Fruit fly (Drosophila melanogaster) whole organism, wandering third instar larva: Measurements from ENCODE around the gene Sulf1.

Experiments used
- CrebA ChIP-seq: fragments of 200-800 bp; sonication (Bioruptor generic); optimal IDR thresholded peaks from 2 replicates; lab custom pipeline; 2016; ENCODE audit warnings: missing biosample characterization, mild to moderate bottlenecking, missing genetic modification characterization, borderline replicate concordance
- Mio ChIP-seq: sonication (Bioruptor generic); optimal IDR thresholded peaks from 2 replicates; lab custom pipeline; 2016; ENCODE audit warnings: missing biosample characterization, missing genetic modification characterization
- Myc ChIP-seq: fragments of >200 bp; optimal IDR thresholded peaks from 2 replicates; lab custom pipeline; 2017
- Rel ChIP-seq, 2 experiments: fragments of 200-800 bp; sonication (Bioruptor generic) in 1 of 2; optimal IDR thresholded peaks; 2 replicates in 1 of 2; 3 replicates in 1 of 2; lab custom pipeline; 2016 to 2019; ENCODE audit warnings: mild to moderate bottlenecking in 2 of 2, missing biosample characterization in 2 of 2, missing genetic modification characterization in 2 of 2, moderate library complexity in 1 of 2
- foxo ChIP-seq, 2 experiments: fragments of 200-800 bp; sonication (Bioruptor generic); optimal IDR thresholded peaks; 2 replicates in 1 of 2; 3 replicates in 1 of 2; lab custom pipeline; 2016 to 2017; ENCODE audit warnings: missing biosample characterization in 2 of 2, missing genetic modification characterization in 2 of 2
- fru ChIP-seq: fragments of 200-800 bp; sonication (Bioruptor generic); optimal IDR thresholded peaks from 3 replicates; lab custom pipeline; 2016; ENCODE audit warnings: missing biosample characterization, mild to moderate bottlenecking, missing genetic modification characterization
- h ChIP-seq: fragments of 200-800 bp; sonication (Bioruptor generic); optimal IDR thresholded peaks from 3 replicates; lab custom pipeline; 2016; ENCODE audit warnings: missing biosample characterization, mild to moderate bottlenecking, missing genetic modification characterization
- lola ChIP-seq: fragments of >200 bp; optimal IDR thresholded peaks from 2 replicates; lab custom pipeline; 2017; ENCODE audit warnings: missing biosample characterization, missing genetic modification characterization
- pan ChIP-seq: fragments of >200 bp; optimal IDR thresholded peaks from 2 replicates; lab custom pipeline; 2017
- psq ChIP-seq: fragments of 200-800 bp; sonication (Bioruptor generic); optimal IDR thresholded peaks from 3 replicates; lab custom pipeline; 2017; ENCODE audit warnings: missing biosample characterization, mild to moderate bottlenecking, missing genetic modification characterization, moderate library complexity
- rgr ChIP-seq: fragments of 200-800 bp; sonication (Bioruptor generic); optimal IDR thresholded peaks from 3 replicates; lab custom pipeline; 2016; ENCODE audit warnings: missing biosample characterization, mild to moderate bottlenecking, missing genetic modification characterization

- no peak for TF ChIP-seq foxo (GFP tag; optimal IDR thresholded peaks at IDR 0.05; lab: Kevin White, UChicago)
- TF ChIP-seq CrebA (GFP tag; lab: Kevin White, UChicago), result no peak
- TF ChIP-seq lola (GFP tag; lab: Kevin White, UChicago), result no peak
- no peak for TF ChIP-seq rgr (GFP tag; lab: Kevin White, UChicago)
- no peak for TF ChIP-seq pan
- TF ChIP-seq fru (GFP tag; lab: Kevin White, UChicago), result no peak
- no peak for TF ChIP-seq psq (GFP tag; lab: Kevin White, UChicago)
- TF ChIP-seq Myc (lab: Kevin White, UChicago), result no peak
- TF ChIP-seq Mio (GFP tag; lab: Kevin White, UChicago), result no peak
- no peak for TF ChIP-seq Rel (GFP tag; optimal IDR thresholded peaks at IDR 0.05; lab: Kevin White, UChicago)
- TF ChIP-seq Rel (tag; optimal IDR thresholded peaks at IDR 0.05; lab: Kevin White, UChicago), result no peak
- TF ChIP-seq h (GFP tag; lab: Kevin White, UChicago), result no peak
Observed at dm6 chr3R:16277543-16277942, 61.8 kb downstream of the Sulf1 start.
